Worm (Caenorhabditis elegans) whole organism, mixed stage, embryonic: ENCODE data around the gene tat-4.

Source experiments
- elt-3 ChIP-seq: fragments of 150-350 bp; optimal IDR thresholded peaks from 2 replicates; lab custom pipeline; 2014; ENCODE audit warnings: missing biosample characterization, missing genetic modification characterization
- nhr-12 ChIP-seq: fragments of 150-350 bp; optimal IDR thresholded peaks from 2 replicates; lab custom pipeline; 2014; ENCODE audit warnings: missing biosample characterization, missing genetic modification characterization
- nhr-237 ChIP-seq: fragments of 150-350 bp; optimal IDR thresholded peaks from 2 replicates; lab custom pipeline; 2014; ENCODE audit warnings: missing biosample characterization, missing genetic modification characterization
- unc-39 ChIP-seq: fragments of 150-350 bp; optimal IDR thresholded peaks from 2 replicates; lab custom pipeline; 2014; ENCODE audit warnings: missing biosample characterization, missing genetic modification characterization
- ztf-11 ChIP-seq: fragments of 150-350 bp; optimal IDR thresholded peaks from 2 replicates; lab custom pipeline; 2014; ENCODE audit warnings: missing biosample characterization, missing genetic modification characterization

ce11 chrII:6223755-6224154 is 20.3 kb downstream of the tat-4 start:
- TF ChIP-seq nhr-12 (tag; lab: Kevin White, UChicago) (no peak), unc-39 (no peak), ztf-11 (tag; lab: Kevin White, UChicago) (no peak), nhr-237 (tag; lab: Kevin White, UChicago) (no peak), elt-3 (no peak)
